Worm (Caenorhabditis elegans) whole organism, L3 larva: ENCODE data around the gene C54E4.12.

Experiments used
- nhr-11 ChIP-seq: fragments of 150-350 bp; optimal IDR thresholded peaks from 2 replicates; lab custom pipeline; 2014; ENCODE audit warnings: missing biosample characterization, missing genetic modification characterization
- nhr-67 ChIP-seq: fragments of 150-350 bp; optimal IDR thresholded peaks from 2 replicates; lab custom pipeline; 2014; ENCODE audit warnings: missing biosample characterization, missing genetic modification characterization

ce11 chrIV:2172880-2173279 lies 32.4 kb upstream of the C54E4.12 start:
- TF ChIP-seq nhr-11 (tag; lab: Kevin White, UChicago): no peak
- no peak for TF ChIP-seq nhr-67 (tag; lab: Kevin White, UChicago)
